Worm (Caenorhabditis elegans) whole organism, young adult: ENCODE measurements around the gene Y42A5A.5.

Experiments
- ama-1 ChIP-seq, 3 experiments: fragments of 150-350 bp in 1 of 3; sonication (generic microtip) in 2 of 3; optimal IDR thresholded peaks; 2 replicates each; lab custom pipeline; 2014 to 2018; ENCODE audit warnings: missing biosample characterization in 2 of 3, missing genetic modification characterization in 2 of 3, missing genetic modification reagents in 2 of 3
- zfh-2 ChIP-seq: fragments of 200-800 bp; sonication (Bioruptor generic); conservative IDR thresholded peaks from 2 replicates; pipeline ENCODE4 v1.3.6; 2022; ENCODE audit warnings: missing genetic modification reagents, missing genetic modification characterization, missing compliant biosample characterization

ce11 chrV:11144694-11145093, 35.1 kb upstream of the Y42A5A.5 start, which contains the start of gene C06H2.7:
- TF ChIP-seq zfh-2 (GFP tag; lab: Robert Waterston, UW) (no peak), ama-1 (optimal IDR thresholded peaks at IDR 0.05; lab: Kevin White, UChicago) (no peak), ama-1 (GFP tag; optimal IDR thresholded peaks at IDR 0.05; lab: Kevin White, UChicago) (no peak)
